Fruit fly (Drosophila melanogaster): ENCODE measurements around the gene bam.

Gene bam

dm6 chr3R:25207405-25208003 is 37.4 kb downstream of the bam start (continued):
- TF ChIP-seq Deaf1 (tag; optimal IDR thresholded peaks at IDR 0.05) (peak; percentile 49), Lhr (GFP tag; optimal IDR thresholded peaks at IDR 0.05) (no peak), CG6791 (GFP tag; IDR thresholded peaks at IDR 0.05; ENCODE audit: partially characterized antibody) (no peak), cas (GFP tag; IDR thresholded peaks at IDR 0.05) (0 out of 2 replicates have a peak, but pooled peaks have one; percentile 22), CG14860 (GFP tag; IDR thresholded peaks at IDR 0.05; ENCODE audit: partially characterized antibody) (no peak), CG8359 (GFP tag; optimal IDR thresholded peaks at IDR 0.05; ENCODE audit: borderline replicate concordance) (peak; percentile 40), tgo (GFP tag; IDR thresholded peaks at IDR 0.05) (peak; percentile 79), B-H2 (GFP tag; optimal IDR thresholded peaks at IDR 0.05) (no peak), CrebB (tag; optimal IDR thresholded peaks at IDR 0.05) (peak; percentile 34), Dref (GFP tag; IDR thresholded peaks at IDR 0.05) (no peak), tx (GFP tag; optimal IDR thresholded peaks at IDR 0.05) (peak; percentile 10), fru (optimal IDR thresholded peaks at IDR 0.05) (no peak), Lim3 (GFP tag; IDR thresholded peaks at IDR 0.05) (no peak), ttk (GFP tag; IDR thresholded peaks at IDR 0.05) (peak; percentile 67), CG34224 (GFP tag; IDR thresholded peaks at IDR 0.05; ENCODE audit: partially characterized antibody) (no peak), CTCF (GFP tag; optimal IDR thresholded peaks at IDR 0.05) (no peak), CG12391 (tag; optimal IDR thresholded peaks at IDR 0.05) (peak; percentile 84), zen (tag; optimal IDR thresholded peaks at IDR 0.05) (peak; percentile 27), CG4424 (GFP tag; optimal IDR thresholded peaks at IDR 0.05) (peak; percentile 67), CG18764 (GFP tag; optimal IDR thresholded peaks at IDR 0.05) (peak; percentile 19), CG6175 (GFP tag; IDR thresholded peaks at IDR 0.05) (no peak), CG8388 (GFP tag; optimal IDR thresholded peaks at IDR 0.05) (peak; percentile 78), CG1792 (GFP tag; optimal IDR thresholded peaks at IDR 0.05) (no peak), lbe (GFP tag; optimal IDR thresholded peaks at IDR 0.05) (peak; percentile 7), ab (GFP tag; optimal IDR thresholded peaks at IDR 0.05) (peak; percentile 22), CG7963 (GFP tag; IDR thresholded peaks at IDR 0.05; ENCODE audit: partially characterized antibody) (no peak), Optix (GFP tag; IDR thresholded peaks at IDR 0.05) (peak; percentile 38; the same call in 1 of the 3 replicates), CG1024 (GFP tag; IDR thresholded peaks at IDR 0.05) (peak; percentile 56; the same call in 1 of the 2 replicates), CG1832 (GFP tag; optimal IDR thresholded peaks at IDR 0.05) (no peak), zfh1 (GFP tag; IDR thresholded peaks at IDR 0.05) (peak; percentile 75), eyg (GFP tag; optimal IDR thresholded peaks at IDR 0.05) (no peak), ato (GFP tag; IDR thresholded peaks at IDR 0.05; ENCODE audit: partially characterized antibody) (no peak), CG4360 (GFP tag; IDR thresholded peaks at IDR 0.05) (no peak), hkb (optimal IDR thresholded peaks at IDR 0.05) (no peak), hkb (GFP tag; IDR thresholded peaks at IDR 0.05) (peak; percentile 83), C15 (GFP tag; IDR thresholded peaks at IDR 0.05) (no peak), dati (GFP tag; IDR thresholded peaks at IDR 0.05) (no peak), Drgx (GFP tag; IDR thresholded peaks at IDR 0.05) (peak; percentile 88), Bteb2 (GFP tag; optimal IDR thresholded peaks at IDR 0.05) (no peak), seq (GFP tag; IDR thresholded peaks at IDR 0.05) (peak; percentile 73), CG2889 (GFP tag; IDR thresholded peaks at IDR 0.05) (no peak), Gug (GFP tag; IDR thresholded peaks at IDR 0.05) (peak; percentile 35; the same call in 1 of the 4 replicates), cg (GFP tag; optimal IDR thresholded peaks at IDR 0.05) (no peak), vfl (GFP tag; optimal IDR thresholded peaks at IDR 0.05) (peak; percentile 10), sima (GFP tag; optimal IDR thresholded peaks at IDR 0.05) (no peak), prd (optimal IDR thresholded peaks at IDR 0.05) (no peak), prd (GFP tag; IDR thresholded peaks at IDR 0.05) (peak; percentile 79), CG16779 (GFP tag; IDR thresholded peaks at IDR 0.05) (0 out of 2 replicates have a peak, but pooled peaks have one; percentile 32), Side (GFP tag; optimal IDR thresholded peaks at IDR 0.05) (peak; percentile 33), CG17359 (tag; optimal IDR thresholded peaks at IDR 0.05) (peak; percentile 79), Neu2 (GFP tag; optimal IDR thresholded peaks at IDR 0.05; ENCODE audit: borderline replicate concordance) (no peak), wdn (GFP tag; IDR thresholded peaks at IDR 0.05) (no peak)
